Fruit fly (Drosophila melanogaster): ENCODE data around the gene CG12974.

Gene CG12974

DNA sequence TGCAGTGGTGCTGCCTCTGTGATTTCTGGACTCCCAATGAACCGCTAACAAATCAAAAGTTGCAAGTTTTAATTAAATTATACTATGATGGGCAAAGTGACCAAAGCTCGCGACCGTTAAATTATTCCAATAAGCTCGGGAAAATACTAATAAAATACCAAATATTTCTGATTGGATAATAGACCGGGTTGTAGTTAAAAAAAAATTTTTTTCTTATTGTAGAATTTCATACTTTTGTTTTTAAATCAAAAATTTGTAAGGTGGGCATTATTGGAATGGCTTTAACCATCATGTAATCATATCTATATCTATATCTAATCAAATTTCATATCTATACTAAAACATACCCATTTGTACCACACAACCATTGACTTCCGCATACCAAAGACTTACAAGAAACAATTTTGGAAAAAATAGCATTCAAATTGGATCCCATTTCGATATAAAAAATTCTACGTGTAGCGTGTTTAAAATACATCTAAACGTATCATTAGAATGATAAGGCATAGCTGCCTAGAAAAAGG is 17.8 kb downstream of the CG12974 start, which contains the start of gene CG9391:
TSS of gene CG9391 (minus strand) at position 474 of the 524 bp plus-strand sequence.
- TF ChIP-seq Eip75B (GFP tag; optimal IDR thresholded peaks at IDR 0.05) (no peak), CG8632 (GFP tag; optimal IDR thresholded peaks at IDR 0.05) (no peak), svp (GFP tag) (peak; percentile 57), achi (GFP tag; optimal IDR thresholded peaks at IDR 0.05) (no peak)

DNA sequence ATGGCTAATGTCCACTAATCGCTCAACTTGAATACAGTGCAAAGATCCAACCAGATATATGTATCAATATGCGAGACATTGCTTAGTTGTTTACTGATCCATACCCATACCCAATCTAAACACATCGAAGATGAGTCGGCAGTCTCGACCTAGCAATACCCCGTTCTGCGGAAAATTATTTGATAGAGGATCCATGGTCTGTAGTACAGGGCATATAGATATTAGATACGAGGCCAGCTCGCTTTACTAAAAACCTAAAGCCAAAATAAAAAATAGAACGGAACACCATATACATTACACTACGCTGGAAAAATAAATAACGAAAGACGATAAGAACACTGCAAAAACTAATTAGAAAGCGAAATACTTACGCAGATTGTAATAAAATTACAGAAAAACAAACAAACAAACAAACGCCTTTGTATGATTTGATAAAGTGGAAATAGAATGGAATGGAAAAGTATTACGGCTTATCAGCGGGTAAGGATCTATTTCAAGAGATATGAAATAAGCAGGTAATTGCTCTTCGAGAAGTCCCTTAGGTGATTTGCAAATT is 19.6 kb downstream of the CG12974 start:
- no peak for TF ChIP-seq CG8119 (GFP tag; IDR thresholded peaks at IDR 0.05)
- TF ChIP-seq Ets96B (tag; optimal IDR thresholded peaks at IDR 0.05), result no peak
- 0 out of 3 replicates have a peak, but pooled peaks have one; percentile 16 for TF ChIP-seq eg (GFP tag; IDR thresholded peaks at IDR 0.05)
- no peak for TF ChIP-seq CG10669 (GFP tag; optimal IDR thresholded peaks at IDR 0.05)
- peak; percentile 17 for TF ChIP-seq fkh (GFP tag; optimal IDR thresholded peaks at IDR 0.05)
- no peak for TF ChIP-seq CG10631 (GFP tag; optimal IDR thresholded peaks at IDR 0.05)
- peak; percentile 59 for TF ChIP-seq svp (GFP tag)

DNA sequence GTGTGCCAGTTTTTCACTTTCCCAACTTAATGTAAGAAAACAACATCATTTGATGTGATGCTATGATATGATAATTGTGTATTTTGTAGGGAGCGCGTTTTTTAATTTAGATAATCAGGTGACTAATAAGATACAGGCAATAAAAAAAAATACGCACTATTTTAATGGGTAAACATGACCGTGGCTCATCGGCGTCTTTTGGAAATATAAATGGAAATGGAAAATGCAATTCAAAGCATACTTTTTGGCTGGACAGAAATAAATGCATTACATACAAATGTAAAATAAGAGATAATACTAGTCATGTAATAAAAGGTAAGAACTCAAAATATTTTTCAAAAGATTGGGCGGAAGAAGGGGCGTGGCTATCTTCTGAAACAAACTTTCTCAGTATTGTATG is 23.3 kb downstream of the CG12974 start:
- no peak for TF ChIP-seq CG3032 (tag; optimal IDR thresholded peaks at IDR 0.05)
- TF ChIP-seq achi (GFP tag; optimal IDR thresholded peaks at IDR 0.05), result no peak
- TF ChIP-seq Hr38 (GFP tag; optimal IDR thresholded peaks at IDR 0.05), result no peak
- TF ChIP-seq CG9139 (GFP tag; optimal IDR thresholded peaks at IDR 0.05), result no peak
- no peak for TF ChIP-seq topi (GFP tag; optimal IDR thresholded peaks at IDR 0.05)
- no peak for TF ChIP-seq OdsH (GFP tag; optimal IDR thresholded peaks at IDR 0.05)
- peak; percentile 28 for TF ChIP-seq fkh (GFP tag; optimal IDR thresholded peaks at IDR 0.05)
- no peak for TF ChIP-seq pdm3 (GFP tag; optimal IDR thresholded peaks at IDR 0.05)

DNA sequence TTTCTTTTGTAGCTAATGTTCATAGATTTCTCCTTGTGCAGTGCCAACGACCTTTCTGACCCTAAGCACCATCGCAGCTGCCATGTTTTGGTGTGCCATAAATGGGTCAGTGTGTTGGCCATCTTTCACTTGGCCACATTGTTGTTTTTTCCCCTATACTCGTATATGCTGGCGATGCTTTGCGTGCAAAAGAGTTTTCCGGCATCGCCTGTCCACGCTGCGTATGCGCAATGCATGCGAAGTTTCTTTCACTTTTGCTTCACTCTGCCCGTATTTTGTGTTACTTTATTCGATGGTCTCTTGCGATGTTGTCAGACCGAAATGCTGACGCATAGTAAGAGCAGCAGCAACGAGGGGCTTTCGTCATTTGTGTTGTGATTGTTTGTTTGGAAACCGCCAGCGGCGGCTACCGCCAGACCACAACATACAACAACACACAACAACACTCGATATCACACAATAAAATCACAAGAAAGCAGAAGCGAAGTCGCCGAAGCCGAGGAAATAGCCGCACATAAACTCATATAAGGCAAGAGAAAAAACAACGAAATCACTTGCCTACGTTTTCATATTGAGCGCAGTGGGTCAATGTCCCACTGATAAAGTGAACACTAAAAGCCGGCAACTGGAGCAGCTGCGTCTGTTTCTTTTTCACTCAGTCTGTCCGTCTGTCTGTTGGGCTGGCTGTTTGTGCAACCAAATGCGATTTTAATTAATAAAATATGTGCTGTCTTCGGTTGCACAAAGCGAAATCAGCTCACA is 24.2 kb downstream of the CG12974 start:
- TF ChIP-seq CG15336 (GFP tag; IDR thresholded peaks at IDR 0.05) (0 out of 2 replicates have a peak, but pooled peaks have one; percentile 22), CG8119 (GFP tag; IDR thresholded peaks at IDR 0.05) (0 out of 3 replicates have a peak, but pooled peaks have one; percentile 17), topi (GFP tag; optimal IDR thresholded peaks at IDR 0.05) (no peak), CG10631 (GFP tag; optimal IDR thresholded peaks at IDR 0.05) (no peak), acj6 (GFP tag; optimal IDR thresholded peaks at IDR 0.05) (no peak), fd85E (GFP tag; optimal IDR thresholded peaks at IDR 0.05) (no peak), Sox15 (GFP tag; optimal IDR thresholded peaks at IDR 0.05) (no peak), salr (GFP tag; optimal IDR thresholded peaks at IDR 0.05) (no peak), Eip75B (GFP tag; optimal IDR thresholded peaks at IDR 0.05) (peak; percentile 43), CG6792 (GFP tag; optimal IDR thresholded peaks at IDR 0.05) (no peak), Ets96B (tag; optimal IDR thresholded peaks at IDR 0.05) (no peak), fd59A (GFP tag; optimal IDR thresholded peaks at IDR 0.05) (no peak), CG6854 (GFP tag; optimal IDR thresholded peaks at IDR 0.05) (no peak), achi (GFP tag; optimal IDR thresholded peaks at IDR 0.05) (no peak), CG16779 (tag; optimal IDR thresholded peaks at IDR 0.05) (no peak), CG9139 (GFP tag; optimal IDR thresholded peaks at IDR 0.05) (no peak), eg (GFP tag; IDR thresholded peaks at IDR 0.05) (0 out of 3 replicates have a peak, but pooled peaks have one; percentile 28), CG1621 (tag; optimal IDR thresholded peaks at IDR 0.05) (no peak), Eip93F (GFP tag; optimal IDR thresholded peaks at IDR 0.05) (no peak), CG8632 (GFP tag; optimal IDR thresholded peaks at IDR 0.05) (no peak), Blimp-1 (GFP tag; optimal IDR thresholded peaks at IDR 0.05) (no peak), CG3919 (GFP tag; optimal IDR thresholded peaks at IDR 0.05) (no peak), Ets21C (GFP tag; optimal IDR thresholded peaks at IDR 0.05) (no peak), svp (GFP tag) (peak; percentile 49), Eip78C (GFP tag) (peak; percentile 43), vri (GFP tag; optimal IDR thresholded peaks at IDR 0.05) (no peak)

Measured in whole organism, prepupa.